Worm (Caenorhabditis elegans) whole organism, L1 larva: Measurements from ENCODE around the gene F55G11.8.

Source experiments
- ama-1 ChIP-seq: fragments of 150-350 bp; optimal IDR thresholded peaks from 2 replicates; lab custom pipeline; 2014
- ceh-82 ChIP-seq, 3 experiments: fragments of 150-350 bp in 1 of 3; sonication (generic microtip) in 2 of 3; optimal IDR thresholded peaks; 2 replicates each; lab custom pipeline; 2014 to 2017; ENCODE audit warnings: missing biosample characterization in 3 of 3, missing genetic modification characterization in 3 of 3
- dpl-1 ChIP-seq, 3 experiments: fragments of 150-350 bp in 2 of 3; sonication (generic microtip) in 1 of 3; optimal IDR thresholded peaks; 2 replicates each; lab custom pipeline; 2014 to 2017; ENCODE audit warnings: missing biosample characterization in 3 of 3, missing genetic modification characterization in 3 of 3, missing genetic modification reagents in 3 of 3
- elt-3 ChIP-seq, 6 experiments: fragments of 150-350 bp in 1 of 6; sonication (generic microtip); optimal IDR thresholded peaks; 2 replicates each; lab custom pipeline; 2017 to 2018; ENCODE audit warnings: missing biosample characterization in 6 of 6, missing genetic modification characterization in 6 of 6, inconsistent platforms in 1 of 6
- lir-3 ChIP-seq: sonication (generic microtip); optimal IDR thresholded peaks from 2 replicates; lab custom pipeline; 2016; ENCODE audit warnings: mild to moderate bottlenecking, missing genetic modification characterization, moderate library complexity, missing compliant biosample characterization; ENCODE audit not compliant: poor library complexity
- nhr-11 ChIP-seq: fragments of 150-350 bp; optimal IDR thresholded peaks from 2 replicates; lab custom pipeline; 2014; ENCODE audit warnings: missing biosample characterization, missing genetic modification characterization
- snpc-4 ChIP-seq: fragments of 150-350 bp; optimal IDR thresholded peaks from 2 replicates; lab custom pipeline; 2014; ENCODE audit warnings: missing biosample characterization, missing genetic modification characterization
- tlp-1 ChIP-seq: fragments of 150-350 bp; optimal IDR thresholded peaks from 2 replicates; lab custom pipeline; 2014; ENCODE audit warnings: missing biosample characterization, missing genetic modification characterization
- unc-86 ChIP-seq: sonication (generic microtip); optimal IDR thresholded peaks from 2 replicates; lab custom pipeline; 2016; ENCODE audit warnings: missing genetic modification characterization, missing compliant biosample characterization
- unc-98 ChIP-seq: fragments of 200-800 bp; sonication (Bioruptor generic); IDR thresholded peaks from 2 replicates; pipeline ENCODE4 v1.3.6; 2022; ENCODE audit warnings: missing genetic modification characterization, missing compliant biosample characterization

ce11 chrIV:12978307-12979036 is 15.9 kb downstream of the F55G11.8 start, which contains the start of gene K10D11.2:
- TF ChIP-seq lir-3 (tag; lab: Kevin White, UChicago) = no peak
- TF ChIP-seq ama-1 (lab: Kevin White, UChicago) = no peak
- no peak for TF ChIP-seq snpc-4 (tag; lab: Kevin White, UChicago)
- TF ChIP-seq unc-98 (GFP tag; lab: Robert Waterston, UW) = no peak
- TF ChIP-seq elt-3 (tag; optimal IDR thresholded peaks at IDR 0.05; lab: Kevin White, UChicago) = no peak
- no peak for TF ChIP-seq nhr-11 (tag; lab: Kevin White, UChicago)
- TF ChIP-seq ceh-82 (tag; optimal IDR thresholded peaks at IDR 0.05; lab: Kevin White, UChicago) = no peak
- no peak for TF ChIP-seq unc-86
- no peak for TF ChIP-seq dpl-1 (GFP tag; optimal IDR thresholded peaks at IDR 0.05; lab: Kevin White, UChicago)
- no peak for TF ChIP-seq tlp-1 (tag; lab: Kevin White, UChicago)
